Fruit fly (Drosophila melanogaster) S2 (cell line): Measurements from ENCODE around the gene CG10650.

Experiments used
- CG8478 ChIP-seq: fragments of >200 bp; optimal IDR thresholded peaks from 2 replicates; lab custom pipeline; 2018
- CTCF ChIP-seq, 2 experiments: fragments of >200 bp; optimal IDR thresholded peaks; 2 replicates each; lab custom pipeline; 2018

DNA sequence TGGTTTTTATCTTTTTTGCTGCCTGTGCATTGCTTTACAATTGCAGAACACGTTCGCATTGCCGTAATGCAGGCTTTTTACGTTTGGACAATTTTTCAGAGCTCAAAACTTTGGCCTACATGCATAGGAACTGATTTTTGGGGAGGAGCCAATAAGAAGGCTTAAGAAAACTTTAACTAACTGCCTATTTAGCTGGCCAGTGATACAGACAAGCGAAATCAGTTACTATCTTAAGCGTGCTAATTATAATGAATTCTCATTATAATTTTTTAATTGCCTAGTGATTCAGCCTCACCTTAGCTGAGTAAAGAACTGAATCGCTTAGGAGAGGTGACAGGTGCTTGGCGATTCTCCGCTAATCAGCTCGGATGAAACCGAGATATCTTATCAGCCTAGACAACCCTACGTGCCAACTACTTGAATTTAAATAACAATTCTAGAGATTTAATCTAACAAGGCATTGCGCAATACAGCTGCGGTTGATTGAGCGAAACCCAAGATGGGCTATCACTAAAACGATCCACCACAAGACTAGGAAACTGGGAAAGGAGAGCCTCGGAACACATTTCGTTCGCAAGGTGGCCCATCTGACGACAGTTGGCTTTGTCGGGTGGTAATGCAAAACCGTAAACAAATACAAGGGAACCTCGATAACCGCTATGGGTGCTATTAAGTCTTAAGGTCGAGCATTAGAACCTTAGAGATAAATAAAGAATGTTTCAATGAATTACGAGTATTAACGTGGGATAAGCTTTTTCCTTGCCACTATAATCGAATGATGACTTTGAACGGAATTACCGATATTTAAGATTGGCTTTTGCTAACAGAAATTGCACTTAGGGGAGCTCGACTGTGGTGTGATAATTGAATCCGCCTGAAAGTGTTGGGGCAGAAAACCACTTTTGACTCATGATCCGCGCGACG is 10.3 kb downstream of the CG10650 start:
- no peak for TF ChIP-seq CG8478 (lab: Kevin White, UChicago)
- no peak for TF ChIP-seq CTCF (optimal IDR thresholded peaks at IDR 0.05; lab: Kevin White, UChicago)
